Worm (Caenorhabditis elegans): ENCODE results near the gene acl-3.

The acl-3 gene

DNA sequence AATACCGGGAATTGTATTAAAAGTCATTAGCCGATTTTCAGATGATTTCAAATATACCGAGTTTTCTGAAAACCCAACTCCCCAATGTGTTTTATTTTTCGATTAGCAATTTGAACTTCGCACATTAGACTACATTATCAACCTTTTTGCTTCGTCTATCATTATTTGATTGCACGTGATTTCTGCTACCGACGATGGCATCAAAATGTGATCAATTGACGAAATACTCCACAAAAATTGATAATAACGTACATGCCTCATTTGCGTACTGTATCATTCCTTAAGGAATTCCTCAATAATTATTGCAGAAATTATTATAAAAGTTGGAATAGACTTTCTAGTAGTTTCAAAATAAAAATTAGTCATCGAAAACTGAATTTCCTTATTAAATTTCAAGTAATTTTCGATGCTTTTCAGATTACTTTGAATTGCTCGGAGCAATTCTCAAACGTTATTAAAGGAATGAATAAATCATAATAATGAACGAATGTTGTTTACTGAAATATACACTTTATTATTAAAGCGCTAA, 28.0 kb downstream of the acl-3 start:
- TF ChIP-seq pax-1 (tag; optimal IDR thresholded peaks at IDR 0.05) (no peak), dve-1 (tag; optimal IDR thresholded peaks at IDR 0.05) (no peak)

DNA sequence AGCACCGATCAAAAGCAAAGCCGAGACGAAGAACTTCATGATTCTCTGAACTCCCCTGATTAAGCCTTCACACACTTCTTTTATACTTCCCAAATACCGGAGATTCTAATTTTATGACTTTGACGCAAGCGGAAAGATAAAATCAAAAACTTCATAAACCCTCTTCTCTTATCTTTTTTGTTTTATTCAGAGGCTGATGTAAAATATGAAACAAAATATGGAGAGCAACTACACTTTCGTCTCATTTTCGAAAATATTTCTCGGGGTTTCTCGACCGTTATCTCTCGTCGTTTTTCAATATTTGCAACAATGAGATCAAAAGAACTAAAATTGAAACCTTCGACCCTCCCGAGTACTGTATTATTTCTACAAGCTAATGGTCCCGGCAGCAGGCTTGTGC, 28.8 kb downstream of the acl-3 start, which contains the start of gene lys-4:
Gene lys-4 (minus strand): TSS at position 115 of the 400 bp plus-strand sequence.
- TF ChIP-seq ref-2 (tag; optimal IDR thresholded peaks at IDR 0.05) (no peak), unc-55 (GFP tag; optimal IDR thresholded peaks at IDR 0.05) (no peak), pros-1 (tag; optimal IDR thresholded peaks at IDR 0.05) (no peak), F13H6.1 (tag; optimal IDR thresholded peaks at IDR 0.05) (no peak), ceh-22 (tag; optimal IDR thresholded peaks at IDR 0.05) (no peak), pag-3 (tag; optimal IDR thresholded peaks at IDR 0.05; ENCODE audit: borderline replicate concordance) (no peak)

DNA sequence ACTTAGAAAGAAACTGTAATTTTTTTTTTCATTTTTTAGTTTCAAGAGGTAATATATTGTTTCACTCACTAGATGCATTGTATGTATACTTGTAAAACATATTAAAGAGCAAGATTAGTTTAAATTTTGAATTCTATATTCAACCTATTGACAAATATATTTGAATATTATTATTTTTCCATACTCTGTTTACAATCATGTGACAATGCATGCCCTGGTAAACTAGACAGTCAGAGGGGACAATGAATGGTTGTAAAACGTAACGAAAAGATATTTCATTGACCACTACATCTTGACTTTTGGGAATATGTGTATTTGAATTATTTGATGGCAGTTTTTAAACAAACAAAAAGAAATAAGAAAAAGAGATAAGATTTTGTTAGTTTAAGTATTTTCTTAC, 29.5 kb downstream of the acl-3 start:
- no peak for TF ChIP-seq pha-4 (tag; optimal IDR thresholded peaks at IDR 0.05)
- TF ChIP-seq zip-5 (tag; optimal IDR thresholded peaks at IDR 0.05) = no peak
- no peak for TF ChIP-seq hlh-8 (tag; optimal IDR thresholded peaks at IDR 0.05)
- no peak for TF ChIP-seq unc-42 (tag; optimal IDR thresholded peaks at IDR 0.05)
- no peak for TF ChIP-seq odd-2 (tag; optimal IDR thresholded peaks at IDR 0.05)
- no peak for TF ChIP-seq ceh-30 (tag; optimal IDR thresholded peaks at IDR 0.05)
- TF ChIP-seq fkh-10 (GFP tag; optimal IDR thresholded peaks at IDR 0.05) = no peak
- TF ChIP-seq ceh-2 (tag; optimal IDR thresholded peaks at IDR 0.05) = no peak
- TF ChIP-seq ceh-18 (tag; optimal IDR thresholded peaks at IDR 0.05) = no peak
- TF ChIP-seq sox-2 (GFP tag; IDR thresholded peaks at IDR 0.05) = no peak
- TF ChIP-seq elt-4 (tag; optimal IDR thresholded peaks at IDR 0.05) = no peak
- TF ChIP-seq npax-4 (tag; optimal IDR thresholded peaks at IDR 0.05) = no peak
- no peak for TF ChIP-seq fkh-6 (tag; optimal IDR thresholded peaks at IDR 0.05)
- no peak for TF ChIP-seq pqm-1 (tag; optimal IDR thresholded peaks at IDR 0.05)
- TF ChIP-seq T23F11.4 (GFP tag; optimal IDR thresholded peaks at IDR 0.05) = no peak

DNA sequence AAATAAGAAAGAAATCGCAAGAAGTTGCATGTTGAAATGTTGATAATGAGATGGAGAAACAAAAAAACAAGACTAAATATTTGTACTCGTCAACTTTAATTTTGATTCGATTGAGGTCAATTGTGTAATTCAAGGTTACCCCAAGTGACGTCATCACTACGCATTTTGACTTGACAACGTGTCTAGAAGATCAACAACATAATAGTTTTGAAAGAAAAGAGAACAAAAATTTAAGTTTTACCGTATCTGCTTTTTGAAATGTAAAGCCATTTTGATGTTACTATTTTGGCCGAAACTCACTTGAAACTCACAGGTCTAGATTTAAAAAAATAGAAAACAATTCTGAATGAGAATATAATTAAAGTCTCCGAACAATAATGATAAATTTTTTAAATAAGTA, 30.9 kb downstream of the acl-3 start, which contains the start of gene dsl-5:
Gene dsl-5 (minus strand): TSS at position 101 of the 400 bp plus-strand sequence.
- TF ChIP-seq ceh-19 (GFP tag; optimal IDR thresholded peaks at IDR 0.05) (no peak), C08G9.2 (tag; optimal IDR thresholded peaks at IDR 0.05) (no peak), pag-3 (tag; optimal IDR thresholded peaks at IDR 0.05; ENCODE audit: borderline replicate concordance) (no peak), lin-11 (tag; optimal IDR thresholded peaks at IDR 0.05) (no peak), F13H6.1 (tag; optimal IDR thresholded peaks at IDR 0.05) (no peak), odd-2 (tag; optimal IDR thresholded peaks at IDR 0.05) (no peak), ceh-6 (GFP tag; optimal IDR thresholded peaks at IDR 0.05) (no peak), ceh-30 (tag; optimal IDR thresholded peaks at IDR 0.05) (no peak), lim-6 (tag; optimal IDR thresholded peaks at IDR 0.05) (no peak), madf-2 (tag; optimal IDR thresholded peaks at IDR 0.05) (no peak), unc-86 (tag; optimal IDR thresholded peaks at IDR 0.05) (no peak), elt-2 (tag; optimal IDR thresholded peaks at IDR 0.05) (no peak), sox-2 (GFP tag; IDR thresholded peaks at IDR 0.05) (no peak), tbx-7 (tag; optimal IDR thresholded peaks at IDR 0.05) (no peak)

DNA sequence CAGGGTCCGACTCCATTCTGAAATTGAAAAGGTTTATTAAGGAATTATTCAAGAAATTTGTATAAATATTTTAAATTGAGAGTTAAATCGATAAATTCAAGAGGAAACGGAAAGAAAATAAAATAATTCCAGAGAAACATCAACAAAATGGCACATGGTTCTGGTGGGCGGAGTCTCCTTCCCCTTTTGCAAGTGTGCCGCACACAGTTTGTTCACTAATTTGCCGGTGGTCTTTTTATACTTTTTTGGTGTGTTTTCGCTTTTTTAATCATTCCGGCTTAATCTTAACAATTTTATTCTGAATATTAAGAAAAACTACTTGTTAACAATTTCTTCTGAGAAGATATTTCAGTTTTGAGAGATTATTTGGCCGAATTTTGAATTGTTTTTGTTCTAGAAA, 46.9 kb downstream of the acl-3 start, which contains the start of the genes ragc-1 and Y24F12A.1:
Gene ragc-1 (minus strand): TSS at position 25 of the 400 bp plus-strand sequence.
Gene Y24F12A.1 (plus strand): TSS at position 346 of the 400 bp plus-strand sequence.
- peak; percentile 66 for TF ChIP-seq elt-2 (tag; optimal IDR thresholded peaks at IDR 0.05)
- TF ChIP-seq nfya-1 (tag; optimal IDR thresholded peaks at IDR 0.05) = peak; percentile 23
- no peak for TF ChIP-seq unc-3 (GFP tag; conservative IDR thresholded peaks at IDR 0.05)
- no peak for TF ChIP-seq unc-3 (tag; optimal IDR thresholded peaks at IDR 0.05)
- no peak for TF ChIP-seq ama-1 (optimal IDR thresholded peaks at IDR 0.05)
- TF ChIP-seq T23F11.4 (GFP tag; optimal IDR thresholded peaks at IDR 0.05) = no peak
- no peak for TF ChIP-seq C08G9.2 (tag; optimal IDR thresholded peaks at IDR 0.05)
- TF ChIP-seq ceh-31 (tag; optimal IDR thresholded peaks at IDR 0.05) = peak; percentile 54
- TF ChIP-seq lim-6 (tag; optimal IDR thresholded peaks at IDR 0.05) = peak; percentile 6
- TF ChIP-seq ceh-2 (tag; optimal IDR thresholded peaks at IDR 0.05) = peak; percentile 60
- no peak for TF ChIP-seq ceh-24 (tag; optimal IDR thresholded peaks at IDR 0.05)
- TF ChIP-seq ceh-22 (tag; optimal IDR thresholded peaks at IDR 0.05) = no peak
- TF ChIP-seq madf-2 (tag; optimal IDR thresholded peaks at IDR 0.05) = no peak
- TF ChIP-seq ttx-3 (tag; optimal IDR thresholded peaks at IDR 0.05) = peak; percentile 70
- TF ChIP-seq fax-1 (tag; optimal IDR thresholded peaks at IDR 0.05) = no peak
- TF ChIP-seq nhr-11 (tag; optimal IDR thresholded peaks at IDR 0.05) = no peak
- TF ChIP-seq syd-9 (tag; optimal IDR thresholded peaks at IDR 0.05) = no peak
- TF ChIP-seq rnt-1 (tag; optimal IDR thresholded peaks at IDR 0.05) = no peak
- no peak for TF ChIP-seq hlh-6 (tag; optimal IDR thresholded peaks at IDR 0.05)
- no peak for TF ChIP-seq tbx-7 (tag; optimal IDR thresholded peaks at IDR 0.05)
- no peak for TF ChIP-seq K02D7.2 (tag; optimal IDR thresholded peaks at IDR 0.05)
- peak; percentile 10 for TF ChIP-seq unc-42 (tag; optimal IDR thresholded peaks at IDR 0.05)
- TF ChIP-seq npax-4 (tag; optimal IDR thresholded peaks at IDR 0.05) = no peak
- TF ChIP-seq F13H6.1 (tag; optimal IDR thresholded peaks at IDR 0.05) = no peak
- no peak for TF ChIP-seq Y22D7AL.16 (tag; optimal IDR thresholded peaks at IDR 0.05)

Measured in whole organism, late embryonic.